Fruit fly (Drosophila melanogaster) whole organism, adult: ENCODE data around the gene CG31199.

Source experiments
- CG14711 ChIP-seq: fragments of 200-800 bp; sonication (Bioruptor generic); optimal IDR thresholded peaks from 2 replicates; lab custom pipeline; 2018; ENCODE audit warnings: missing biosample characterization, mild to moderate bottlenecking, missing genetic modification characterization, moderate library complexity
- CG33017 ChIP-seq: fragments of 200-800 bp; sonication (Bioruptor generic); optimal IDR thresholded peaks from 2 replicates; lab custom pipeline; 2018; ENCODE audit warnings: missing biosample characterization, mild to moderate bottlenecking, missing genetic modification characterization, moderate library complexity
- CG7045 ChIP-seq: fragments of 200-800 bp; sonication (Bioruptor generic); optimal IDR thresholded peaks from 2 replicates; lab custom pipeline; 2017; ENCODE audit warnings: missing biosample characterization, mild to moderate bottlenecking, missing genetic modification characterization
- CG7101 ChIP-seq: fragments of 200-800 bp; sonication (Bioruptor generic); optimal IDR thresholded peaks from 2 replicates; lab custom pipeline; 2018; ENCODE audit warnings: missing biosample characterization, mild to moderate bottlenecking, missing genetic modification characterization, moderate library complexity
- Clk ChIP-seq: fragments of 200-800 bp; sonication (Bioruptor generic); optimal IDR thresholded peaks from 2 replicates; lab custom pipeline; 2017; ENCODE audit warnings: missing biosample characterization, missing genetic modification characterization
- Crg-1 ChIP-seq: fragments of 200-800 bp; sonication (Bioruptor generic); optimal IDR thresholded peaks from 2 replicates; lab custom pipeline; 2016; ENCODE audit warnings: missing biosample characterization, missing genetic modification characterization
- Hr96 ChIP-seq: fragments of 200-800 bp; sonication (Bioruptor generic); optimal IDR thresholded peaks from 2 replicates; lab custom pipeline; 2016; ENCODE audit warnings: missing biosample characterization, missing genetic modification characterization
- cic ChIP-seq: fragments of 200-800 bp; sonication (Bioruptor generic); optimal IDR thresholded peaks from 2 replicates; lab custom pipeline; 2017; ENCODE audit warnings: missing biosample characterization, mild to moderate bottlenecking, missing genetic modification characterization, moderate library complexity
- kay ChIP-seq: fragments of 200-800 bp; sonication (Bioruptor generic); peaks from one replicate; lab custom pipeline; 2016; ENCODE audit warnings: missing biosample characterization, missing genetic modification characterization, borderline replicate concordance
- ovo ChIP-seq: fragments of 200-800 bp; sonication (Bioruptor generic); optimal IDR thresholded peaks from 2 replicates; lab custom pipeline; 2016; ENCODE audit warnings: missing biosample characterization, missing genetic modification characterization
- pad ChIP-seq: fragments of 200-800 bp; sonication (Bioruptor generic); optimal IDR thresholded peaks from 3 replicates; lab custom pipeline; 2017; ENCODE audit warnings: missing biosample characterization, missing genetic modification characterization, mild to moderate bottlenecking, moderate library complexity, missing genetic modification reagents
- tj ChIP-seq: fragments of 200-800 bp; sonication (Bioruptor generic); optimal IDR thresholded peaks from 3 replicates; lab custom pipeline; 2017; ENCODE audit warnings: missing biosample characterization, mild to moderate bottlenecking, missing genetic modification characterization, moderate library complexity

dm6 chr3R:20765302-20766155, 21.9 kb upstream of the CG31199 start:
- TF ChIP-seq Clk (no peak), CG7101 (tag; lab: Kevin White, UChicago) (no peak), pad (GFP tag; lab: Kevin White, UChicago) (no peak), Hr96 (GFP tag; lab: Kevin White, UChicago) (no peak), cic (GFP tag; lab: Kevin White, UChicago) (no peak), tj (GFP tag; lab: Kevin White, UChicago) (peak; percentile 20), CG14711 (tag; lab: Kevin White, UChicago) (no peak), ovo (no peak), CG33017 (no peak), kay (GFP tag; lab: Kevin White, UChicago) (no peak), Crg-1 (GFP tag; lab: Kevin White, UChicago) (no peak), CG7045 (GFP tag; lab: Kevin White, UChicago) (no peak)
